Fruit fly (Drosophila melanogaster) whole organism, adult: Measurements from ENCODE around the gene axed.
A peak's percentile ranks its signal among the peaks of the same experiment; 100 is the strongest.

Experiments used
- CG11617 ChIP-seq: fragments of 200-800 bp; sonication (Bioruptor generic); optimal IDR thresholded peaks from 2 replicates; lab custom pipeline; 2017; ENCODE audit warnings: mild to moderate bottlenecking, missing biosample characterization, missing genetic modification reagents, missing genetic modification characterization
- CG12768 ChIP-seq: fragments of 200-800 bp; sonication (Bioruptor generic); optimal IDR thresholded peaks from 2 replicates; lab custom pipeline; 2017; ENCODE audit warnings: missing biosample characterization, missing genetic modification characterization, mild to moderate bottlenecking, moderate library complexity, missing genetic modification reagents
- CG14711 ChIP-seq: fragments of 200-800 bp; sonication (Bioruptor generic); optimal IDR thresholded peaks from 2 replicates; lab custom pipeline; 2018; ENCODE audit warnings: missing biosample characterization, mild to moderate bottlenecking, missing genetic modification characterization, moderate library complexity
- CG1620 ChIP-seq: fragments of 200-800 bp; sonication (Bioruptor generic); optimal IDR thresholded peaks from 2 replicates; lab custom pipeline; 2016; ENCODE audit warnings: missing biosample characterization, missing genetic modification characterization
- CG33017 ChIP-seq: fragments of 200-800 bp; sonication (Bioruptor generic); optimal IDR thresholded peaks from 2 replicates; lab custom pipeline; 2018; ENCODE audit warnings: missing biosample characterization, mild to moderate bottlenecking, missing genetic modification characterization, moderate library complexity
- CG5204 ChIP-seq: fragments of 200-800 bp; sonication (Bioruptor generic); optimal IDR thresholded peaks from 2 replicates; lab custom pipeline; 2016; ENCODE audit warnings: missing biosample characterization, missing genetic modification characterization
- CG7045 ChIP-seq: fragments of 200-800 bp; sonication (Bioruptor generic); optimal IDR thresholded peaks from 2 replicates; lab custom pipeline; 2017; ENCODE audit warnings: missing biosample characterization, mild to moderate bottlenecking, missing genetic modification characterization
- CG7101 ChIP-seq: fragments of 200-800 bp; sonication (Bioruptor generic); optimal IDR thresholded peaks from 2 replicates; lab custom pipeline; 2018; ENCODE audit warnings: missing biosample characterization, mild to moderate bottlenecking, missing genetic modification characterization, moderate library complexity
- Hr96 ChIP-seq: fragments of 200-800 bp; sonication (Bioruptor generic); optimal IDR thresholded peaks from 2 replicates; lab custom pipeline; 2016; ENCODE audit warnings: missing biosample characterization, missing genetic modification characterization
- Mnt ChIP-seq: fragments of 200-800 bp; sonication (Bioruptor generic); optimal IDR thresholded peaks from 2 replicates; lab custom pipeline; 2016; ENCODE audit warnings: missing biosample characterization, mild to moderate bottlenecking, missing genetic modification characterization
- bab1 ChIP-seq: fragments of 200-800 bp; sonication (Bioruptor generic); optimal IDR thresholded peaks from 3 replicates; lab custom pipeline; 2019; ENCODE audit warnings: missing biosample characterization, mild to moderate bottlenecking, missing genetic modification characterization, moderate library complexity
- cic ChIP-seq: fragments of 200-800 bp; sonication (Bioruptor generic); optimal IDR thresholded peaks from 2 replicates; lab custom pipeline; 2017; ENCODE audit warnings: missing biosample characterization, mild to moderate bottlenecking, missing genetic modification characterization, moderate library complexity
- kay ChIP-seq: fragments of 200-800 bp; sonication (Bioruptor generic); peaks from one replicate; lab custom pipeline; 2016; ENCODE audit warnings: missing biosample characterization, missing genetic modification characterization, borderline replicate concordance
- toe ChIP-seq: fragments of 200-800 bp; sonication (Bioruptor generic); optimal IDR thresholded peaks from 2 replicates; lab custom pipeline; 2016; ENCODE audit warnings: missing biosample characterization, missing genetic modification characterization

DNA sequence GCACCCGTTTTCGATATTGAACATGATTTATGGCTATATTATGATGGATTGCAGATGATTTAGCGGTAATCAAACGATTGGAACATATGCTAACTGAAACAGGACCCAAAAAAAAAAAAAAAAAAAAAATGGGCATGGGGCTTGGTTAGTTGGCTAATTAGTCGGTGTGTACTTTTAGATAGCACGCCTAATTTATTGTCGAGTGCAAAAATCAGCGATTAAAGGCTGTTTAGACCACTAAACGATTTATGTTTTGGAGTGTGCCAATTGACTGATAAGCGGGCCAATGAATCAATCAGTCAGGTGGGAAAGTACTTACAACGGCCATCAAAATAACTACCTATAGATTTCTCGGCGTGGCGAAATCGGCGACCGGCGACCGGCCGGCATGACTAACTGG, 6.1 kb downstream of the axed start:
- TF ChIP-seq CG11617 (GFP tag; lab: Kevin White, UChicago), result no peak
- TF ChIP-seq toe (GFP tag; lab: Kevin White, UChicago), result no peak
- TF ChIP-seq CG33017 (tag; lab: Kevin White, UChicago), result no peak
- TF ChIP-seq bab1 (GFP tag; lab: Kevin White, UChicago), result no peak
- TF ChIP-seq Hr96 (GFP tag; lab: Kevin White, UChicago), result no peak
- TF ChIP-seq cic, result peak; percentile 37
- TF ChIP-seq CG5204 (GFP tag; lab: Kevin White, UChicago), result no peak
- TF ChIP-seq Mnt (GFP tag; lab: Kevin White, UChicago), result no peak
- TF ChIP-seq CG1620 (GFP tag; lab: Kevin White, UChicago), result no peak
- no peak for TF ChIP-seq CG12768
- TF ChIP-seq kay (GFP tag; lab: Kevin White, UChicago), result peak; percentile 2
- no peak for TF ChIP-seq CG14711 (tag; lab: Kevin White, UChicago)
- TF ChIP-seq CG7045, result no peak
- no peak for TF ChIP-seq CG7101 (tag; lab: Kevin White, UChicago)
